Fruit fly (Drosophila melanogaster) whole organism, embryonic: ENCODE data around the gene CG31347.

Source experiments
- ATbp ChIP-seq: fragments of 200-800 bp; sonication (Bioruptor generic); optimal IDR thresholded peaks from 2 replicates; lab custom pipeline; 2017; ENCODE audit warnings: missing biosample characterization, mild to moderate bottlenecking, missing genetic modification characterization, missing genetic modification reagents
- CG12219 ChIP-seq: fragments of 200-800 bp; sonication (Bioruptor generic); optimal IDR thresholded peaks from 3 replicates; lab custom pipeline; 2018; ENCODE audit warnings: missing biosample characterization, mild to moderate bottlenecking, missing genetic modification characterization
- CG12744 ChIP-seq: fragments of 200-800 bp; sonication (Bioruptor generic); optimal IDR thresholded peaks from 2 replicates; lab custom pipeline; 2016; ENCODE audit warnings: missing biosample characterization, missing genetic modification characterization
- CG17802 ChIP-seq: fragments of 200-800 bp; sonication (Bioruptor generic); optimal IDR thresholded peaks from 2 replicates; lab custom pipeline; 2018; ENCODE audit warnings: missing biosample characterization, mild to moderate bottlenecking, missing genetic modification characterization, moderate library complexity
- CG18619 ChIP-seq: fragments of 200-800 bp; sonication (Bioruptor generic); optimal IDR thresholded peaks from 3 replicates; lab custom pipeline; 2017; ENCODE audit warnings: missing biosample characterization, mild to moderate bottlenecking, missing genetic modification characterization
- CG30403 ChIP-seq: fragments of 200-800 bp; sonication (Bioruptor generic); optimal IDR thresholded peaks from 3 replicates; lab custom pipeline; 2016; ENCODE audit warnings: missing biosample characterization, missing genetic modification characterization
- CG3847 ChIP-seq: fragments of 200-800 bp; sonication (Bioruptor generic); IDR thresholded peaks from 2 replicates; pipeline ENCODE4 v1.3.6; 2022; ENCODE audit warnings: missing biosample characterization, missing genetic modification characterization
- CG3995 ChIP-seq: fragments of 200-800 bp; sonication (Bioruptor generic); optimal IDR thresholded peaks from 3 replicates; lab custom pipeline; 2016; ENCODE audit warnings: missing biosample characterization, missing genetic modification characterization
- CG6765 ChIP-seq: fragments of 200-800 bp; sonication (Bioruptor generic); optimal IDR thresholded peaks from 3 replicates; lab custom pipeline; 2017; ENCODE audit warnings: missing biosample characterization, mild to moderate bottlenecking, missing genetic modification characterization
- CG7372 ChIP-seq: fragments of 200-800 bp; sonication (Bioruptor generic); IDR thresholded peaks from 2 replicates; pipeline ENCODE4 v1.3.6; 2022; ENCODE audit warnings: missing biosample characterization, missing genetic modification characterization
- CG7556 ChIP-seq: fragments of 200-800 bp; sonication (Bioruptor generic); optimal IDR thresholded peaks from 2 replicates; lab custom pipeline; 2017; ENCODE audit warnings: missing biosample characterization, mild to moderate bottlenecking, missing genetic modification characterization
- CG7963 ChIP-seq: fragments of 200-800 bp; sonication (Bioruptor generic); IDR thresholded peaks from 3 replicates; pipeline ENCODE4 v1.3.6; 2022; ENCODE audit warnings: missing biosample characterization, missing genetic modification characterization; ENCODE audit not compliant: partially characterized antibody
- CG8290 ChIP-seq, 3 experiments: fragments of 200-800 bp; sonication (Bioruptor generic); optimal IDR thresholded peaks; 2 replicates each; lab custom pipeline; 2016 to 2019; ENCODE audit warnings: missing biosample characterization in 3 of 3, missing genetic modification characterization in 3 of 3, mild to moderate bottlenecking in 2 of 3, moderate library complexity in 1 of 3
- CG8478 ChIP-seq: fragments of >200 bp; optimal IDR thresholded peaks from 2 replicates; lab custom pipeline; 2018
- CHES-1-like ChIP-seq: fragments of 200-800 bp; sonication (Bioruptor generic); optimal IDR thresholded peaks from 2 replicates; lab custom pipeline; 2016; ENCODE audit warnings: missing biosample characterization, missing genetic modification characterization
- Dll ChIP-seq: fragments of 200-800 bp; sonication (Bioruptor generic); IDR thresholded peaks from 4 replicates; pipeline ENCODE4 v1.3.6; 2022; ENCODE audit warnings: missing biosample characterization, missing genetic modification characterization; ENCODE audit not compliant: partially characterized antibody
- HLH3B ChIP-seq: fragments of 200-800 bp; sonication (Bioruptor generic); IDR thresholded peaks from 2 replicates; pipeline ENCODE4 v1.3.6; 2022; ENCODE audit warnings: missing biosample characterization, missing genetic modification characterization
- Hmr ChIP-seq: fragments of 200-800 bp; sonication (Bioruptor generic); optimal IDR thresholded peaks from 3 replicates; lab custom pipeline; 2017; ENCODE audit warnings: mild to moderate bottlenecking, missing biosample characterization, missing genetic modification reagents, missing genetic modification characterization
- Hsf ChIP-seq: fragments of 200-800 bp; sonication (Bioruptor generic); optimal IDR thresholded peaks from 3 replicates; lab custom pipeline; 2016; ENCODE audit warnings: missing biosample characterization, missing genetic modification characterization
- Myb ChIP-seq: fragments of 200-800 bp; sonication (Bioruptor generic); optimal IDR thresholded peaks from 2 replicates; lab custom pipeline; 2016; ENCODE audit warnings: missing biosample characterization, missing genetic modification characterization
- Rfx ChIP-seq: fragments of 200-800 bp; sonication (Bioruptor generic); IDR thresholded peaks from 2 replicates; pipeline ENCODE4 v1.3.6; 2022; ENCODE audit warnings: missing biosample characterization, missing genetic modification characterization
- Sox102F ChIP-seq: fragments of 200-800 bp; sonication (Bioruptor generic); optimal IDR thresholded peaks from 2 replicates; lab custom pipeline; 2018; ENCODE audit warnings: missing biosample characterization, mild to moderate bottlenecking, missing genetic modification characterization, moderate library complexity
- Xrp1 ChIP-seq: fragments of 200-800 bp; sonication (Bioruptor generic); IDR thresholded peaks from 2 replicates; pipeline ENCODE4 v1.3.6; 2022; ENCODE audit warnings: missing biosample characterization, missing genetic modification characterization
- al ChIP-seq: fragments of 200-800 bp; sonication (Bioruptor generic); IDR thresholded peaks from 2 replicates; pipeline ENCODE4 v1.3.6; 2022; ENCODE audit warnings: missing biosample characterization, missing genetic modification characterization
- chif ChIP-seq, 2 experiments: fragments of 200-800 bp; sonication (Bioruptor generic); optimal IDR thresholded peaks; 3 replicates each; lab custom pipeline; 2016; ENCODE audit warnings: missing biosample characterization in 2 of 2, missing genetic modification characterization in 2 of 2
- crp ChIP-seq, 2 experiments: fragments of 200-800 bp; sonication (Bioruptor generic); optimal IDR thresholded peaks; 2 replicates in 1 of 2; 3 replicates in 1 of 2; lab custom pipeline; 2017; ENCODE audit warnings: missing biosample characterization in 2 of 2, missing genetic modification characterization in 2 of 2, mild to moderate bottlenecking in 1 of 2, moderate library complexity in 1 of 2
- dysf ChIP-seq: fragments of 200-800 bp; sonication (Bioruptor generic); IDR thresholded peaks from 3 replicates; pipeline ENCODE4 v1.3.6; 2022; ENCODE audit warnings: missing biosample characterization, missing genetic modification characterization
- eve ChIP-seq, 2 experiments: fragments of >200 bp; optimal IDR thresholded peaks; 2 replicates each; lab custom pipeline; 2017; ENCODE audit warnings: missing biosample characterization in 2 of 2, missing genetic modification characterization in 2 of 2
- ewg ChIP-seq: fragments of 200-800 bp; sonication (Bioruptor generic); optimal IDR thresholded peaks from 3 replicates; lab custom pipeline; 2017; ENCODE audit warnings: mild to moderate bottlenecking, missing biosample characterization, missing genetic modification reagents, missing genetic modification characterization
- gcm ChIP-seq: fragments of 200-800 bp; sonication (Bioruptor generic); optimal IDR thresholded peaks from 2 replicates; lab custom pipeline; 2019; ENCODE audit warnings: missing biosample characterization, mild to moderate bottlenecking, missing genetic modification characterization, moderate library complexity
- grau ChIP-seq: fragments of 200-800 bp; optimal IDR thresholded peaks from 3 replicates; lab custom pipeline; 2019; ENCODE audit warnings: missing biosample characterization, mild to moderate bottlenecking, missing genetic modification characterization, moderate library complexity
- jigr1 ChIP-seq: fragments of 200-800 bp; sonication (Bioruptor generic); IDR thresholded peaks from 3 replicates; pipeline ENCODE4 v1.3.6; 2022; ENCODE audit warnings: missing biosample characterization, missing genetic modification characterization
- jing ChIP-seq: fragments of 200-800 bp; sonication (Bioruptor generic); optimal IDR thresholded peaks from 2 replicates; lab custom pipeline; 2018; ENCODE audit warnings: missing biosample characterization, mild to moderate bottlenecking, missing genetic modification characterization
- mam ChIP-seq: fragments of 200-800 bp; sonication (Bioruptor generic); optimal IDR thresholded peaks from 3 replicates; lab custom pipeline; 2016; ENCODE audit warnings: missing biosample characterization, missing genetic modification characterization
- ranshi ChIP-seq: fragments of 200-800 bp; sonication (Bioruptor generic); IDR thresholded peaks from 2 replicates; pipeline ENCODE4 v1.3.6; 2022; ENCODE audit warnings: missing biosample characterization, missing genetic modification characterization
- sna ChIP-seq: fragments of 200-800 bp; sonication (Bioruptor generic); IDR thresholded peaks from 2 replicates; pipeline ENCODE4 v1.3.6; 2022; ENCODE audit warnings: missing biosample characterization, missing genetic modification characterization; ENCODE audit not compliant: partially characterized antibody
- unpg ChIP-seq: fragments of 200-800 bp; sonication (Bioruptor generic); optimal IDR thresholded peaks from 3 replicates; lab custom pipeline; 2018; ENCODE audit warnings: missing biosample characterization, mild to moderate bottlenecking, missing genetic modification characterization, moderate library complexity
- zen2 ChIP-seq: fragments of 200-800 bp; sonication (Bioruptor generic); IDR thresholded peaks from 3 replicates; pipeline ENCODE4 v1.3.6; 2022; ENCODE audit warnings: missing biosample characterization, missing genetic modification characterization; ENCODE audit not compliant: partially characterized antibody
- zfh1 ChIP-seq: fragments of 200-800 bp; sonication (Bioruptor generic); IDR thresholded peaks from 3 replicates; pipeline ENCODE4 v1.3.6; 2022; ENCODE audit warnings: missing biosample characterization, missing genetic modification characterization

The CG31347 gene

DNA sequence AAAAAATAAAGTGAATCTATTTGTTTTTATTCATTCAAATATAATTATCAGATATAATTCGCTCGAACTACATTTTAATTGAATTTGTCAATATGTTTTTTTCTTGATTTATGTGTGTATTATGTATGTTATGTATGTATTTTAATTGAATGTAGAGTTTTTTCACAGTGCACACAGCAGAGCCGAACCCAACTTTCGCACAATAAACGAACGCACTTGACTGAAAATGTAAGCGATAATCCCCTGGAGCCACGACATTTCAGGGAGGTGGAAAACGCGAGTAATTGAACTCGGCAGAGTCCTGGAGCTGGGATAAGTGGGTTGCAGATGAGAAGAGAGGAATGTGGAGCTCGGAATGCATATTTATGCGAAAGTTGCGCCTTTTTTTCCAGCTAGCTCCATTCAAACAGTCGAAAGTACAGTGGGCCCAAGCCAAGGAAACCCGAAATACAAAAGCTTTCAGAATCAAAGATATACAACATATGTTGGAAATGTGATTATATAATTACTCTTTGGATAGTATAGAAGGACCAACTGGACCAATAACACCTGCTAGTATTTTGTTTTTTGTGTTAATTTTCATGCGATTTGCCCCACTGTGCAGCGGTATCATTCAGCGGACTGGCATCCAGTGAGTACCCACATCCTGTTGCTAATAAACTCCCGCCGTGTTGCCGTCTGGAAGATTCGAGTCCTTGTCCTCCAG, 35.7 kb upstream of the CG31347 start (continued):
- TF ChIP-seq CHES-1-like (GFP tag; lab: Kevin White, UChicago) (no peak), CG30403 (GFP tag; lab: Kevin White, UChicago) (peak; percentile 17), CG17802 (tag; lab: Kevin White, UChicago) (no peak), CG8290 (GFP tag; optimal IDR thresholded peaks at IDR 0.05; lab: Kevin White, UChicago) (no peak), CG8290 (tag; optimal IDR thresholded peaks at IDR 0.05; lab: Kevin White, UChicago) (peak in 1 of 2 experiments; percentile 75), Rfx (GFP tag; lab: Robert Waterston, UW) (peak; percentile 48; the same call in 1 of the 2 replicates), dysf (GFP tag; lab: Robert Waterston, UW) (peak; percentile 54; the same call in 2 of the 3 replicates), unpg (GFP tag; lab: Kevin White, UChicago) (peak; percentile 32), gcm (GFP tag; lab: Kevin White, UChicago) (no peak), zfh1 (GFP tag; lab: Robert Waterston, UW) (0 out of 3 replicates have a peak, but pooled peaks have one; percentile 8), Xrp1 (GFP tag; lab: Robert Waterston, UW) (peak; percentile 44; the same call in 1 of the 2 replicates), CG3995 (GFP tag; lab: Kevin White, UChicago) (no peak), ewg (peak; percentile 6), grau (peak; percentile 8), mam (GFP tag; lab: Kevin White, UChicago) (peak; percentile 31), HLH3B (GFP tag; lab: Robert Waterston, UW) (peak; percentile 29; the same call in 1 of the 2 replicates), CG6765 (peak; percentile 2), Sox102F (GFP tag; lab: Kevin White, UChicago) (peak; percentile 50), Myb (peak; percentile 1), zen2 (GFP tag; lab: Robert Waterston, UW) (no peak), eve (GFP tag; optimal IDR thresholded peaks at IDR 0.05; lab: Kevin White, UChicago) (no peak), jing (GFP tag; lab: Kevin White, UChicago) (no peak), Dll (GFP tag; lab: Robert Waterston, UW) (no peak), crp (GFP tag; optimal IDR thresholded peaks at IDR 0.05; lab: Kevin White, UChicago) (no peak), Hsf (GFP tag; lab: Kevin White, UChicago) (peak; percentile 12), CG18619 (GFP tag; lab: Kevin White, UChicago) (peak; percentile 21), CG3847 (GFP tag; lab: Robert Waterston, UW) (no peak), CG12219 (GFP tag; lab: Kevin White, UChicago) (peak; percentile 12), al (GFP tag; lab: Robert Waterston, UW) (peak; percentile 17; the same call in 1 of the 2 replicates), ATbp (GFP tag; lab: Kevin White, UChicago) (peak; percentile 47), CG7556 (GFP tag; lab: Kevin White, UChicago) (peak; percentile 49), CG8478 (lab: Kevin White, UChicago) (no peak), chif (GFP tag; optimal IDR thresholded peaks at IDR 0.05; lab: Kevin White, UChicago) (peak in 1 of 2 experiments; percentile 19), CG12744 (GFP tag; lab: Kevin White, UChicago) (no peak), sna (GFP tag; lab: Robert Waterston, UW) (no peak), jigr1 (GFP tag; lab: Robert Waterston, UW) (peak; percentile 24; the same call in 1 of the 3 replicates), Hmr (GFP tag; lab: Kevin White, UChicago) (peak; percentile 62), ranshi (GFP tag; lab: Robert Waterston, UW) (0 out of 2 replicates have a peak, but pooled peaks have one; percentile 45), CG7963 (GFP tag; lab: Robert Waterston, UW) (no peak), CG7372 (GFP tag; lab: Robert Waterston, UW) (no peak)
